Fruit fly (Drosophila melanogaster): ENCODE results near the gene SAK.

SAK gene

DNA sequence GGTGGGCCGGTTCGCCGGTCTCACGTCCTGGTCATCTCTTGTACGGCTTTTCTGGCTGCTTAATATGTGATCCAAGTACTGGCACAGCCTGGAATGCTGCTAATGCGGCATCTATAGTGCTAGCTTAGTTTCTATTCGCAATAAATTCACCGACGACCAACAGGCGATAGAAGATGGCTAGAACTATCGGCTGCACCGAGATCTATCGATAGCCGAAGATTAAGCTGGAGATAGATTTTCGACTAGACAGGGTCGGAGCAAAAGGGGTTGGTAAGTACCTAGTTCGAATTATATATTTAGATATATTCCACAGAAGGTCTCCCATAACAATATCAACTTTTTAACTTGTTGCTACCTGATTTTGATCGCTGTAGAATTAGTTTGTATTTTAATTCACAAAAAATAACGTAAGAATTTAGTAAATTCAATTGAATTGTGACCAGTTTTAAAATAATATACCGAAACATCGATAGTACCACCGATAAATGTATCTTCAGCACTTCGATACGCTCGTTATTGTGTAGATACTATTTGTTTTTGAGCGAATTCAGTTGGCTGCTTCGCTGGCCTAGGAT is 8.2 kb downstream of the SAK start, which contains the start of the genes Glg1 and M6 (continued):
- TF ChIP-seq lola (GFP tag; optimal IDR thresholded peaks at IDR 0.05) (peak in 1 of 3 experiments; percentile 65), hth (optimal IDR thresholded peaks at IDR 0.05) (no peak), lmd (GFP tag; IDR thresholded peaks at IDR 0.05) (peak; percentile 64), Med (GFP tag) (peak; percentile 90), CG12659 (GFP tag; optimal IDR thresholded peaks at IDR 0.05) (peak; percentile 86), phol (tag; optimal IDR thresholded peaks at IDR 0.05) (peak; percentile 95), tap (tag; optimal IDR thresholded peaks at IDR 0.05) (peak; percentile 18), Doc2 (GFP tag; IDR thresholded peaks at IDR 0.05) (no peak), stwl (tag; optimal IDR thresholded peaks at IDR 0.05) (peak; percentile 49), CG11085 (GFP tag; IDR thresholded peaks at IDR 0.05) (peak; percentile 36; the same call in 1 of the 2 replicates), CG17912 (GFP tag; optimal IDR thresholded peaks at IDR 0.05) (no peak), BtbVII (GFP tag; optimal IDR thresholded peaks at IDR 0.05) (no peak), dati (GFP tag; IDR thresholded peaks at IDR 0.05) (no peak), MBD-R2 (GFP tag; IDR thresholded peaks at IDR 0.05) (peak; percentile 73), CG17385 (GFP tag; optimal IDR thresholded peaks at IDR 0.05) (peak; percentile 63), Hsf (GFP tag; optimal IDR thresholded peaks at IDR 0.05) (peak; percentile 73), CG2120 (GFP tag; optimal IDR thresholded peaks at IDR 0.05) (peak; percentile 89), CG7987 (GFP tag; optimal IDR thresholded peaks at IDR 0.05) (no peak), CG4282 (GFP tag; optimal IDR thresholded peaks at IDR 0.05) (peak; percentile 29), prd (optimal IDR thresholded peaks at IDR 0.05) (no peak), prd (GFP tag; IDR thresholded peaks at IDR 0.05) (peak; percentile 72), CG18011 (GFP tag; optimal IDR thresholded peaks at IDR 0.05) (peak; percentile 44), CG11504 (tag; optimal IDR thresholded peaks at IDR 0.05) (peak; percentile 81), Scr (GFP tag; IDR thresholded peaks at IDR 0.05; ENCODE audit: partially characterized antibody) (peak; percentile 96), Hmx (GFP tag; optimal IDR thresholded peaks at IDR 0.05) (no peak), H15 (GFP tag; IDR thresholded peaks at IDR 0.05) (peak; percentile 29; the same call in 1 of the 3 replicates), CG15011 (GFP tag; optimal IDR thresholded peaks at IDR 0.05) (no peak), pho (GFP tag; optimal IDR thresholded peaks at IDR 0.05) (peak; percentile 69), CG7556 (GFP tag; optimal IDR thresholded peaks at IDR 0.05) (peak; percentile 61), Xrp1 (GFP tag; IDR thresholded peaks at IDR 0.05) (peak; percentile 74), CG9437 (GFP tag; optimal IDR thresholded peaks at IDR 0.05) (peak; percentile 38), Dek (tag; optimal IDR thresholded peaks at IDR 0.05) (peak; percentile 53), cwo (GFP tag; optimal IDR thresholded peaks at IDR 0.05) (peak; percentile 47), ranshi (GFP tag; IDR thresholded peaks at IDR 0.05) (peak; percentile 69; the same call in 1 of the 2 replicates), da (GFP tag; optimal IDR thresholded peaks at IDR 0.05) (peak; percentile 15), CG8388 (GFP tag; optimal IDR thresholded peaks at IDR 0.05) (peak; percentile 40), az2 (GFP tag; optimal IDR thresholded peaks at IDR 0.05) (peak; percentile 69), CG10431 (GFP tag; optimal IDR thresholded peaks at IDR 0.05) (no peak), Gug (GFP tag; IDR thresholded peaks at IDR 0.05) (peak; percentile 66; the same call in 3 of the 4 replicates), PHDP (tag; optimal IDR thresholded peaks at IDR 0.05) (peak; percentile 53), fd64A (GFP tag; optimal IDR thresholded peaks at IDR 0.05) (no peak), Stat92E (GFP tag; optimal IDR thresholded peaks at IDR 0.05) (peak in 1 of 3 experiments; percentile 53), corto (GFP tag; optimal IDR thresholded peaks at IDR 0.05) (peak; percentile 50), CG5180 (GFP tag; optimal IDR thresholded peaks at IDR 0.05) (no peak), Gsc (GFP tag; IDR thresholded peaks at IDR 0.05) (no peak), yki (optimal IDR thresholded peaks at IDR 0.05) (no peak), CG14710 (tag; optimal IDR thresholded peaks at IDR 0.05) (peak; percentile 83), sens-2 (GFP tag; IDR thresholded peaks at IDR 0.05) (peak; percentile 35; the same call in 1 of the 2 replicates), bowl (GFP tag; IDR thresholded peaks at IDR 0.05) (no peak), sd (tag; optimal IDR thresholded peaks at IDR 0.05) (peak; percentile 10)

Measured in whole organism, embryonic.